Worm (Caenorhabditis elegans) whole organism, L2 larva: ENCODE measurements around the gene str-228.

Experiments used
- C34F6.9 ChIP-seq: fragments of 150-350 bp; optimal IDR thresholded peaks from 2 replicates; lab custom pipeline; 2014; ENCODE audit warnings: missing biosample characterization, missing genetic modification characterization
- R02D3.7 ChIP-seq: fragments of 150-350 bp; optimal IDR thresholded peaks from 2 replicates; lab custom pipeline; 2014; ENCODE audit warnings: missing biosample characterization, missing genetic modification characterization
- alr-1 ChIP-seq: fragments of 150-350 bp; optimal IDR thresholded peaks from 2 replicates; lab custom pipeline; 2014; ENCODE audit warnings: missing biosample characterization, missing genetic modification characterization
- aly-2 ChIP-seq: fragments of 150-350 bp; optimal IDR thresholded peaks from 2 replicates; lab custom pipeline; 2014; ENCODE audit warnings: missing biosample characterization, missing genetic modification characterization
- blmp-1 ChIP-seq: sonication (generic microtip); optimal IDR thresholded peaks from 2 replicates; lab custom pipeline; 2017; ENCODE audit warnings: missing genetic modification characterization, mild to moderate bottlenecking, missing compliant biosample characterization, antibody characterized with exemption, moderate library complexity; ENCODE audit not compliant: insufficient read depth
- ceh-16 ChIP-seq: fragments of 150-350 bp; optimal IDR thresholded peaks from 2 replicates; lab custom pipeline; 2014; ENCODE audit warnings: missing biosample characterization, missing genetic modification characterization
- ceh-82 ChIP-seq: fragments of 150-350 bp; optimal IDR thresholded peaks from 2 replicates; lab custom pipeline; 2014; ENCODE audit warnings: missing biosample characterization, missing genetic modification characterization
- dmd-4 ChIP-seq: sonication (generic microtip); optimal IDR thresholded peaks from 2 replicates; lab custom pipeline; 2017; ENCODE audit warnings: missing biosample characterization, missing genetic modification characterization
- elt-1 ChIP-seq: fragments of 150-350 bp; optimal IDR thresholded peaks from 2 replicates; lab custom pipeline; 2014; ENCODE audit warnings: missing biosample characterization, missing genetic modification characterization
- elt-3 ChIP-seq: sonication (generic microtip); optimal IDR thresholded peaks from 2 replicates; lab custom pipeline; 2017; ENCODE audit warnings: missing biosample characterization, missing genetic modification characterization
- fos-1 ChIP-seq: fragments of 150-350 bp; optimal IDR thresholded peaks from 2 replicates; lab custom pipeline; 2014; ENCODE audit warnings: missing biosample characterization, missing genetic modification characterization
- gmeb-1 ChIP-seq: fragments of 150-350 bp; optimal IDR thresholded peaks from 2 replicates; lab custom pipeline; 2014; ENCODE audit warnings: missing biosample characterization, missing genetic modification characterization
- lin-13 ChIP-seq: fragments of 150-350 bp; optimal IDR thresholded peaks from 2 replicates; lab custom pipeline; 2014; ENCODE audit warnings: missing biosample characterization, missing genetic modification reagents, missing genetic modification characterization
- lin-39 ChIP-seq: fragments of 150-350 bp; optimal IDR thresholded peaks from 2 replicates; lab custom pipeline; 2014; ENCODE audit warnings: missing biosample characterization, missing genetic modification reagents, missing genetic modification characterization
- lsy-2 ChIP-seq, 2 experiments: fragments of 150-350 bp in 1 of 2; sonication (generic microtip) in 1 of 2; optimal IDR thresholded peaks; 2 replicates each; lab custom pipeline; 2014 to 2017; ENCODE audit warnings: missing biosample characterization in 2 of 2, missing genetic modification characterization in 2 of 2
- mab-5 ChIP-seq: fragments of 150-350 bp; optimal IDR thresholded peaks from 2 replicates; lab custom pipeline; 2014; ENCODE audit warnings: missing biosample characterization, missing genetic modification characterization
- mdl-1 ChIP-seq, 2 experiments: fragments of 150-350 bp in 1 of 2; sonication (generic microtip) in 1 of 2; optimal IDR thresholded peaks; 2 replicates each; lab custom pipeline; 2017; ENCODE audit warnings: missing biosample characterization in 2 of 2, missing genetic modification characterization in 2 of 2
- nhr-10 ChIP-seq: sonication (generic microtip); optimal IDR thresholded peaks from 2 replicates; lab custom pipeline; 2017; ENCODE audit warnings: missing biosample characterization, missing genetic modification characterization
- nhr-11 ChIP-seq: fragments of 150-350 bp; optimal IDR thresholded peaks from 2 replicates; lab custom pipeline; 2014; ENCODE audit warnings: missing biosample characterization, missing genetic modification characterization
- nhr-12 ChIP-seq: fragments of 150-350 bp; optimal IDR thresholded peaks from 2 replicates; lab custom pipeline; 2014; ENCODE audit warnings: missing biosample characterization, missing genetic modification characterization
- nhr-129 ChIP-seq: fragments of 150-350 bp; optimal IDR thresholded peaks from 2 replicates; lab custom pipeline; 2014; ENCODE audit warnings: missing biosample characterization, missing genetic modification characterization
- nhr-237 ChIP-seq: fragments of 150-350 bp; optimal IDR thresholded peaks from 2 replicates; lab custom pipeline; 2014; ENCODE audit warnings: missing biosample characterization, missing genetic modification characterization
- nhr-6 ChIP-seq: fragments of 150-350 bp; optimal IDR thresholded peaks from 2 replicates; lab custom pipeline; 2014; ENCODE audit warnings: missing biosample characterization, missing genetic modification characterization
- nhr-77 ChIP-seq: fragments of 150-350 bp; optimal IDR thresholded peaks from 2 replicates; lab custom pipeline; 2014; ENCODE audit warnings: missing biosample characterization, missing genetic modification characterization
- skn-1 ChIP-seq: sonication (generic microtip); optimal IDR thresholded peaks from 2 replicates; lab custom pipeline; 2017; ENCODE audit warnings: missing biosample characterization, missing genetic modification characterization
- sma-3 ChIP-seq: sonication (generic microtip); optimal IDR thresholded peaks from 2 replicates; lab custom pipeline; 2016; ENCODE audit warnings: missing genetic modification reagents, missing genetic modification characterization, missing compliant biosample characterization
- unc-39 ChIP-seq: fragments of 150-350 bp; optimal IDR thresholded peaks from 2 replicates; lab custom pipeline; 2014; ENCODE audit warnings: missing biosample characterization, missing genetic modification characterization
- unc-55 ChIP-seq: fragments of 150-350 bp; sonication (generic microtip); optimal IDR thresholded peaks from 3 replicates; lab custom pipeline; 2014; ENCODE audit warnings: missing biosample characterization, missing genetic modification reagents, missing genetic modification characterization
- unc-62 ChIP-seq: fragments of 150-350 bp; optimal IDR thresholded peaks from 2 replicates; lab custom pipeline; 2014; ENCODE audit warnings: missing biosample characterization, missing genetic modification reagents, missing genetic modification characterization
- zag-1 ChIP-seq: fragments of 150-350 bp; optimal IDR thresholded peaks from 2 replicates; lab custom pipeline; 2014; ENCODE audit warnings: missing biosample characterization, missing genetic modification characterization
- ztf-1 ChIP-seq: fragments of 200-800 bp; sonication (Bioruptor generic); conservative IDR thresholded peaks from 2 replicates; pipeline ENCODE4 v1.3.6; 2022; ENCODE audit warnings: missing genetic modification characterization, missing compliant biosample characterization
- ztf-11 ChIP-seq: sonication (generic microtip); optimal IDR thresholded peaks from 2 replicates; lab custom pipeline; 2017; ENCODE audit warnings: missing biosample characterization, missing genetic modification characterization
- ztf-4 ChIP-seq: fragments of 150-350 bp; optimal IDR thresholded peaks from 2 replicates; lab custom pipeline; 2014; ENCODE audit warnings: missing biosample characterization, missing genetic modification characterization

Gene str-228

DNA sequence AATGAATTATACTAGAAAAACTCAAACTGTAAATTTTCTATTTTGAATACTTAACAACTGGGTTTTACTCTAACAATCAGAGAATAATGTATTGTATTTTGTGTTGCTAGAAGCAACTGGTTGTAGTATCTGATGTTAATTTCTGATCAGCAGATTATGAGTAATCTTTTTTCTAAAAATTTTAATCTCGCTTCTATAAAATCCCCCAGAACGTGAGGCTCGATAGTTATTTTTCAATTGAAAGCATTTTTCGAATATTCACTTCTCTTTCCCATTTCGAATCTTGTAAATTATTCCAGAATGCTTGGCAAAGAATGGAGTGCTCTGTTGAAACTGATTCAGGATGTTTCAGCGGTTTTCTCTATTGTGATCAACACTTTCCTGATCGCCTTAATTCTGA, 7.9 kb downstream of the str-228 start, which contains the start of gene str-227:
str-227 (plus strand) TSS at position 301 of the 400 bp plus-strand sequence.
- no peak for TF ChIP-seq zag-1
- no peak for TF ChIP-seq mdl-1 (tag; optimal IDR thresholded peaks at IDR 0.05; lab: Kevin White, UChicago)
- no peak for TF ChIP-seq nhr-11 (tag; lab: Kevin White, UChicago)
- TF ChIP-seq unc-55 (GFP tag; lab: Kevin White, UChicago), result no peak
- TF ChIP-seq sma-3, result no peak
- TF ChIP-seq skn-1 (tag; lab: Kevin White, UChicago), result no peak
- TF ChIP-seq blmp-1 (tag; lab: Kevin White, UChicago), result no peak
- no peak for TF ChIP-seq R02D3.7 (tag; lab: Kevin White, UChicago)
- no peak for TF ChIP-seq nhr-77 (tag; lab: Kevin White, UChicago)
- no peak for TF ChIP-seq elt-3 (tag; lab: Kevin White, UChicago)
- TF ChIP-seq elt-1 (tag; lab: Kevin White, UChicago), result no peak
- no peak for TF ChIP-seq mab-5 (tag; lab: Kevin White, UChicago)
- no peak for TF ChIP-seq ztf-11 (tag; lab: Kevin White, UChicago)

ce11 chrV:3523262-3523661, 13.3 kb downstream of the str-228 start, which contains the start of gene irg-1:
TSS of gene irg-1 (plus strand) at chrV:3523587.
- TF ChIP-seq nhr-77 (tag; lab: Kevin White, UChicago), result no peak
- no peak for TF ChIP-seq ceh-16 (tag; lab: Kevin White, UChicago)
- TF ChIP-seq dmd-4 (tag; lab: Kevin White, UChicago), result no peak
- no peak for TF ChIP-seq R02D3.7 (tag; lab: Kevin White, UChicago)
- TF ChIP-seq C34F6.9, result no peak
- TF ChIP-seq nhr-6, result no peak
- TF ChIP-seq unc-55 (GFP tag; lab: Kevin White, UChicago), result no peak
- TF ChIP-seq unc-62 (GFP tag; lab: Kevin White, UChicago), result no peak
- no peak for TF ChIP-seq ztf-1 (GFP tag; lab: Robert Waterston, UW)
- no peak for TF ChIP-seq ztf-11 (tag; lab: Kevin White, UChicago)
- TF ChIP-seq gmeb-1, result no peak
- TF ChIP-seq unc-39 (tag; lab: Kevin White, UChicago), result no peak
- TF ChIP-seq nhr-237 (tag; lab: Kevin White, UChicago), result no peak
- no peak for TF ChIP-seq zag-1
- no peak for TF ChIP-seq mdl-1 (tag; optimal IDR thresholded peaks at IDR 0.05; lab: Kevin White, UChicago)
- no peak for TF ChIP-seq lin-13
- TF ChIP-seq aly-2, result no peak

- TF ChIP-seq lin-39 (tag; lab: Kevin White, UChicago), result no peak
- no peak for TF ChIP-seq nhr-12
- TF ChIP-seq dmd-4 (tag; lab: Kevin White, UChicago), result no peak
- TF ChIP-seq alr-1 (tag; lab: Kevin White, UChicago), result no peak
- no peak for TF ChIP-seq elt-1 (tag; lab: Kevin White, UChicago)
- TF ChIP-seq lsy-2 (tag; optimal IDR thresholded peaks at IDR 0.05; lab: Kevin White, UChicago), result no peak
- no peak for TF ChIP-seq sma-3
- TF ChIP-seq unc-39 (tag; lab: Kevin White, UChicago), result no peak
- no peak for TF ChIP-seq ztf-1 (GFP tag; lab: Robert Waterston, UW)
Measured at ce11 chrV:3524970-3525369, 15.0 kb downstream of the str-228 start, which contains the start of gene T24A6.7. TSS of gene T24A6.7 (plus strand) at chrV:3525270.

DNA sequence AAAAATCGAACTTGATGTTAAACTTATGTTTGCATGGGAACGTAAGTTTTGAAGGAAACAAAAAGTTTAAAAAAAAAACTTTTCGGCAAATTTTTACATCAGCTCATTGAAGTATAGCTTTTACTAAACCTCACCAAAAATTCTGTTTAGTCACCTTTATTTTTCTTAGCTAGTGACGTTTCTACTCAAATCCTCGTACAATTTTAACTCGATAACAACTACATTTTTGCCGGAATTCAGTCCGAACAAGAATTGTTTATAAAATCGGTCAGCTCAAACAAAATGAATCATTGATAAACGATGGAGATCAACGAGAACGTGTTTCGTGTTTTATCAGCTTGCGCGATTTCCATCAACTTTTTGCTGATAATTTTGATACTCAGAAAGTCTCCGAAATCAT, 16.9 kb downstream of the str-228 start, which contains the start of gene str-260:
str-260 (plus strand) TSS at position 301 of the 400 bp plus-strand sequence.
- TF ChIP-seq unc-55 (GFP tag; lab: Kevin White, UChicago), result no peak
- TF ChIP-seq nhr-10 (tag; lab: Kevin White, UChicago), result no peak
- TF ChIP-seq fos-1 (tag; lab: Kevin White, UChicago), result no peak
- no peak for TF ChIP-seq nhr-129 (tag; lab: Kevin White, UChicago)
- no peak for TF ChIP-seq ztf-4 (tag; lab: Kevin White, UChicago)
- TF ChIP-seq elt-3 (tag; lab: Kevin White, UChicago), result no peak
- no peak for TF ChIP-seq nhr-11 (tag; lab: Kevin White, UChicago)
- no peak for TF ChIP-seq lin-13
- TF ChIP-seq R02D3.7 (tag; lab: Kevin White, UChicago), result no peak
- TF ChIP-seq ceh-16 (tag; lab: Kevin White, UChicago), result no peak
- no peak for TF ChIP-seq ceh-82 (tag; lab: Kevin White, UChicago)
- no peak for TF ChIP-seq ztf-11 (tag; lab: Kevin White, UChicago)

ce11 chrV:3530403-3530802, 20.4 kb downstream of the str-228 start, which contains the start of gene srbc-66:
TSS of gene srbc-66 (plus strand) at chrV:3530703.
- TF ChIP-seq lin-13 (no peak), unc-55 (GFP tag; lab: Kevin White, UChicago) (no peak), mdl-1 (tag; optimal IDR thresholded peaks at IDR 0.05; lab: Kevin White, UChicago) (no peak), ztf-11 (tag; lab: Kevin White, UChicago) (no peak), ceh-16 (tag; lab: Kevin White, UChicago) (no peak), aly-2 (no peak), gmeb-1 (no peak)
